Worm (Caenorhabditis elegans): ENCODE data around the gene gpx-3.

ce11 chrX:9550519-9550918 lies 37.2 kb upstream of the gpx-3 start:
- TF ChIP-seq F10B5.3 (tag; optimal IDR thresholded peaks at IDR 0.05) (no peak), ama-1 (optimal IDR thresholded peaks at IDR 0.05) (no peak), lin-15B (tag; optimal IDR thresholded peaks at IDR 0.05) (no peak), nhr-25 (tag; optimal IDR thresholded peaks at IDR 0.05; ENCODE audit: borderline replicate concordance, insufficient read depth) (no peak), unc-62 (GFP tag; optimal IDR thresholded peaks at IDR 0.05 in 1 of 2) (no peak), unc-62 (tag; optimal IDR thresholded peaks at IDR 0.05) (no peak), ceh-28 (tag; optimal IDR thresholded peaks at IDR 0.05) (no peak)

All from whole organism, L4 larva.